Worm (Caenorhabditis elegans): Measurements from ENCODE around the gene col-138.

The col-138 gene

ce11 chrIV:17222145-17222544 lies 38.6 kb upstream of the col-138 start:
- TF ChIP-seq snpc-4 (GFP tag; optimal IDR thresholded peaks at IDR 0.05) (peak; percentile 59), snpc-4 (tag; optimal IDR thresholded peaks at IDR 0.05) (peak in 3 of 4 experiments; percentile 9 to 92 (median 72)), snpc-3.4 (tag; optimal IDR thresholded peaks at IDR 0.05) (peak; percentile 2), snpc-1.1 (tag; optimal IDR thresholded peaks at IDR 0.05; ENCODE audit: insufficient read depth) (peak; percentile 69), attf-6 (GFP tag; IDR thresholded peaks at IDR 0.05) (0 out of 2 replicates have a peak, but pooled peaks have one; percentile 39)

- TF ChIP-seq sdz-38 (tag; optimal IDR thresholded peaks at IDR 0.05) (no peak), F10E7.11 (tag; optimal IDR thresholded peaks at IDR 0.05) (no peak), lin-35 (GFP tag; optimal IDR thresholded peaks at IDR 0.05) (no peak), C06A6.2 (GFP tag; conservative IDR thresholded peaks at IDR 0.05) (no peak), F57C9.4 (tag; optimal IDR thresholded peaks at IDR 0.05) (no peak), nhr-27 (tag; optimal IDR thresholded peaks at IDR 0.05) (no peak), sptf-2 (GFP tag; optimal IDR thresholded peaks at IDR 0.05) (no peak), T07F8.4 (tag; optimal IDR thresholded peaks at IDR 0.05) (no peak), nhr-90 (tag; optimal IDR thresholded peaks at IDR 0.05) (no peak), akir-1 (GFP tag; optimal IDR thresholded peaks at IDR 0.05) (no peak), ama-1 (optimal IDR thresholded peaks at IDR 0.05) (no peak), ama-1 (GFP tag; optimal IDR thresholded peaks at IDR 0.05) (no peak), T26A5.8 (tag; optimal IDR thresholded peaks at IDR 0.05) (no peak), Y79H2A.3 (GFP tag; conservative IDR thresholded peaks at IDR 0.05) (no peak), attf-6 (GFP tag; IDR thresholded peaks at IDR 0.05) (no peak), xnd-1 (tag; optimal IDR thresholded peaks at IDR 0.05) (no peak), tbx-9 (tag; optimal IDR thresholded peaks at IDR 0.05; ENCODE audit: borderline replicate concordance) (no peak), snpc-4 (GFP tag; optimal IDR thresholded peaks at IDR 0.05) (no peak), snpc-4 (tag; optimal IDR thresholded peaks at IDR 0.05) (no peak), rec-8 (tag; optimal IDR thresholded peaks at IDR 0.05) (no peak), lag-1 (GFP tag; IDR thresholded peaks at IDR 0.05) (no peak)
Measured at ce11 chrIV:17216048-17216447, 32.5 kb upstream of the col-138 start, which contains the start of gene Y116A8B.1. TSS of gene Y116A8B.1 (plus strand) at chrIV:17216348.

ce11 chrIV:17215070-17215469 lies 31.5 kb upstream of the col-138 start:
- TF ChIP-seq hmg-1.2 (GFP tag; IDR thresholded peaks at IDR 0.05) = peak; percentile 79
- no peak for TF ChIP-seq lin-35 (GFP tag; optimal IDR thresholded peaks at IDR 0.05)

- no peak for TF ChIP-seq F22D6.2 (tag; optimal IDR thresholded peaks at IDR 0.05)
- no peak for TF ChIP-seq snpc-1.1 (tag; optimal IDR thresholded peaks at IDR 0.05; ENCODE audit: insufficient read depth)
- TF ChIP-seq Y53F4B.3 (GFP tag; IDR thresholded peaks at IDR 0.05) = no peak
- no peak for TF ChIP-seq mes-4 (tag; optimal IDR thresholded peaks at IDR 0.05)
- no peak for TF ChIP-seq lir-1 (GFP tag; conservative IDR thresholded peaks at IDR 0.05)
- TF ChIP-seq Y53G8AR.9 (GFP tag; conservative IDR thresholded peaks at IDR 0.05) = no peak
- no peak for TF ChIP-seq K12H6.12 (tag; optimal IDR thresholded peaks at IDR 0.05)
- no peak for TF ChIP-seq die-1 (tag; optimal IDR thresholded peaks at IDR 0.05)
- TF ChIP-seq F49E8.2 (tag; optimal IDR thresholded peaks at IDR 0.05; ENCODE audit: insufficient read depth) = no peak
- TF ChIP-seq B0035.1 (tag; optimal IDR thresholded peaks at IDR 0.05) = no peak
- TF ChIP-seq lin-35 (GFP tag; optimal IDR thresholded peaks at IDR 0.05) = no peak
- no peak for TF ChIP-seq hmg-20 (GFP tag; IDR thresholded peaks at IDR 0.05)
- TF ChIP-seq hsf-1 (GFP tag; IDR thresholded peaks at IDR 0.05) = no peak
- TF ChIP-seq somi-1 (GFP tag; optimal IDR thresholded peaks at IDR 0.05) = no peak
- TF ChIP-seq ztf-28 (GFP tag; IDR thresholded peaks at IDR 0.05) = no peak
- TF ChIP-seq F33H1.4 (GFP tag; IDR thresholded peaks at IDR 0.05) = no peak
- TF ChIP-seq Y95B8A.8 (GFP tag; IDR thresholded peaks at IDR 0.05) = no peak
- TF ChIP-seq ztf-3 (GFP tag; optimal IDR thresholded peaks at IDR 0.05) = no peak
Measured at ce11 chrIV:17210754-17211153, 27.2 kb upstream of the col-138 start.

All from whole organism, young adult.